Worm (Caenorhabditis elegans) whole organism, late embryonic: ENCODE measurements around the gene pqn-10.

Experiments used
- C08G9.2 ChIP-seq: sonication (generic microtip); optimal IDR thresholded peaks from 2 replicates; lab custom pipeline; 2016; ENCODE audit warnings: mild to moderate bottlenecking, missing genetic modification characterization, moderate library complexity, missing compliant biosample characterization
- C38D4.7 ChIP-seq: fragments of 200-800 bp; sonication (Bioruptor generic); optimal IDR thresholded peaks from 2 replicates; lab custom pipeline; 2018; ENCODE audit warnings: mild to moderate bottlenecking, missing genetic modification characterization, moderate library complexity, missing compliant biosample characterization
- K02D7.2 ChIP-seq: sonication (generic microtip); optimal IDR thresholded peaks from 2 replicates; lab custom pipeline; 2017; ENCODE audit warnings: mild to moderate bottlenecking, missing genetic modification characterization, missing compliant biosample characterization
- K09A11.1 ChIP-seq: sonication (generic microtip); optimal IDR thresholded peaks from 2 replicates; lab custom pipeline; 2017; ENCODE audit warnings: antibody characterized with exemption, mild to moderate bottlenecking, missing genetic modification characterization, missing compliant biosample characterization; ENCODE audit not compliant: insufficient read depth
- ahr-1 ChIP-seq: sonication (generic microtip); optimal IDR thresholded peaks from 2 replicates; lab custom pipeline; 2016; ENCODE audit warnings: missing genetic modification characterization, missing compliant biosample characterization
- ceh-19 ChIP-seq: fragments of 200-800 bp; sonication (Bioruptor generic); optimal IDR thresholded peaks from 2 replicates; lab custom pipeline; 2018; ENCODE audit warnings: mild to moderate bottlenecking, missing genetic modification characterization, missing compliant biosample characterization
- ceh-22 ChIP-seq: sonication (generic microtip); optimal IDR thresholded peaks from 2 replicates; lab custom pipeline; 2017; ENCODE audit warnings: missing biosample characterization, missing genetic modification characterization
- ceh-24 ChIP-seq: sonication (generic microtip); optimal IDR thresholded peaks from 2 replicates; lab custom pipeline; 2016; ENCODE audit warnings: mild to moderate bottlenecking, missing genetic modification characterization, missing compliant biosample characterization
- ceh-31 ChIP-seq: sonication (generic microtip); optimal IDR thresholded peaks from 2 replicates; lab custom pipeline; 2016; ENCODE audit warnings: missing genetic modification characterization, missing compliant biosample characterization
- ceh-45 ChIP-seq: fragments of 200-800 bp; sonication (Bioruptor generic); IDR thresholded peaks from 2 replicates; pipeline ENCODE4 v1.3.6; 2022; ENCODE audit warnings: missing genetic modification reagents, missing genetic modification characterization, missing compliant biosample characterization
- ceh-6 ChIP-seq: fragments of 200-800 bp; sonication (Bioruptor generic); optimal IDR thresholded peaks from 2 replicates; lab custom pipeline; 2018; ENCODE audit warnings: mild to moderate bottlenecking, missing genetic modification characterization, missing compliant biosample characterization
- che-1 ChIP-seq: sonication (generic microtip); optimal IDR thresholded peaks from 2 replicates; lab custom pipeline; 2016; ENCODE audit warnings: mild to moderate bottlenecking, missing genetic modification characterization, missing compliant biosample characterization
- dmd-4 ChIP-seq: sonication (generic microtip); optimal IDR thresholded peaks from 2 replicates; lab custom pipeline; 2016; ENCODE audit warnings: borderline replicate concordance, missing genetic modification characterization, missing compliant biosample characterization
- dve-1 ChIP-seq: sonication (generic microtip); optimal IDR thresholded peaks from 2 replicates; lab custom pipeline; 2017; ENCODE audit warnings: antibody characterized with exemption, mild to moderate bottlenecking, missing genetic modification characterization, missing compliant biosample characterization
- elt-2 ChIP-seq: sonication (generic microtip); optimal IDR thresholded peaks from 2 replicates; lab custom pipeline; 2016; ENCODE audit warnings: missing genetic modification reagents, missing genetic modification characterization, missing compliant biosample characterization
- elt-4 ChIP-seq: sonication (generic microtip); optimal IDR thresholded peaks from 2 replicates; lab custom pipeline; 2016; ENCODE audit warnings: missing genetic modification characterization, missing compliant biosample characterization
- ets-4 ChIP-seq: sonication (generic microtip); optimal IDR thresholded peaks from 2 replicates; lab custom pipeline; 2016; ENCODE audit warnings: missing genetic modification characterization, missing compliant biosample characterization
- eyg-1 ChIP-seq: sonication (generic microtip); optimal IDR thresholded peaks from 2 replicates; lab custom pipeline; 2016; ENCODE audit warnings: missing genotype, missing genetic modification characterization, missing compliant biosample characterization
- fax-1 ChIP-seq: sonication (generic microtip); optimal IDR thresholded peaks from 2 replicates; lab custom pipeline; 2016; ENCODE audit warnings: missing genotype, missing genetic modification characterization, missing compliant biosample characterization
- fkh-10 ChIP-seq: fragments of 150-350 bp; optimal IDR thresholded peaks from 2 replicates; lab custom pipeline; 2014; ENCODE audit warnings: missing biosample characterization, missing genetic modification reagents, missing genetic modification characterization
- fkh-6 ChIP-seq: sonication (generic microtip); optimal IDR thresholded peaks from 2 replicates; lab custom pipeline; 2016; ENCODE audit warnings: missing genetic modification characterization, missing compliant biosample characterization
- mec-3 ChIP-seq: sonication (generic microtip); optimal IDR thresholded peaks from 2 replicates; lab custom pipeline; 2016; ENCODE audit warnings: borderline replicate concordance, missing genetic modification characterization, missing compliant biosample characterization
- nfya-1 ChIP-seq: sonication (generic microtip); optimal IDR thresholded peaks from 2 replicates; lab custom pipeline; 2017; ENCODE audit warnings: missing genetic modification characterization, mild to moderate bottlenecking, missing compliant biosample characterization, antibody characterized with exemption, moderate library complexity
- nhr-11 ChIP-seq: fragments of 150-350 bp; optimal IDR thresholded peaks from 2 replicates; lab custom pipeline; 2014; ENCODE audit warnings: missing biosample characterization, missing genetic modification characterization
- nhr-232 ChIP-seq: sonication (generic microtip); optimal IDR thresholded peaks from 2 replicates; lab custom pipeline; 2016; ENCODE audit warnings: missing genetic modification characterization, missing compliant biosample characterization
- npax-4 ChIP-seq: sonication (generic microtip); optimal IDR thresholded peaks from 2 replicates; lab custom pipeline; 2016; ENCODE audit warnings: missing genetic modification characterization, missing compliant biosample characterization
- pax-1 ChIP-seq: fragments of 150-350 bp; optimal IDR thresholded peaks from 2 replicates; lab custom pipeline; 2014; ENCODE audit warnings: missing biosample characterization, missing genetic modification characterization
- pha-4 ChIP-seq: fragments of 150-350 bp; optimal IDR thresholded peaks from 2 replicates; lab custom pipeline; 2018; ENCODE audit warnings: missing biosample characterization, missing genetic modification reagents, missing genetic modification characterization
- pqm-1 ChIP-seq: sonication (generic microtip); optimal IDR thresholded peaks from 2 replicates; lab custom pipeline; 2016; ENCODE audit warnings: missing genetic modification characterization, missing compliant biosample characterization
- pros-1 ChIP-seq: fragments of 150-350 bp; optimal IDR thresholded peaks from 2 replicates; lab custom pipeline; 2014; ENCODE audit warnings: missing biosample characterization, missing genetic modification reagents, missing genetic modification characterization
- ref-2 ChIP-seq: sonication (generic microtip); optimal IDR thresholded peaks from 2 replicates; lab custom pipeline; 2016; ENCODE audit warnings: missing genetic modification characterization, missing compliant biosample characterization
- rnt-1 ChIP-seq: sonication (generic microtip); optimal IDR thresholded peaks from 2 replicates; lab custom pipeline; 2016; ENCODE audit warnings: missing genetic modification characterization, missing compliant biosample characterization
- sdc-2 ChIP-seq: sonication (generic microtip); optimal IDR thresholded peaks from 2 replicates; lab custom pipeline; 2016; ENCODE audit warnings: missing genotype, missing genetic modification characterization, missing compliant biosample characterization
- tbx-7 ChIP-seq: sonication (generic microtip); optimal IDR thresholded peaks from 2 replicates; lab custom pipeline; 2016; ENCODE audit warnings: missing genotype, missing genetic modification characterization, missing compliant biosample characterization
- ttx-3 ChIP-seq: sonication (generic microtip); optimal IDR thresholded peaks from 2 replicates; lab custom pipeline; 2016; ENCODE audit warnings: missing genetic modification reagents, missing genetic modification characterization, missing compliant biosample characterization
- unc-3 ChIP-seq, 2 experiments: fragments of 200-800 bp in 1 of 2; sonication (Bioruptor generic) in 1 of 2; sonication (generic microtip) in 1 of 2; conservative IDR thresholded peaks in 1 of 2; optimal IDR thresholded peaks in 1 of 2; 2 replicates each; pipeline versions ENCODE4 v1.3.6 to Lab custom; 2016 to 2022; ENCODE audit warnings: missing compliant biosample characterization in 2 of 2, missing genetic modification characterization in 2 of 2, missing genetic modification reagents in 1 of 2
- unc-55 ChIP-seq: sonication (generic microtip); optimal IDR thresholded peaks from 2 replicates; lab custom pipeline; 2017; ENCODE audit warnings: missing biosample characterization, missing genetic modification reagents, missing genetic modification characterization
- unc-86 ChIP-seq: sonication (generic microtip); optimal IDR thresholded peaks from 2 replicates; lab custom pipeline; 2016; ENCODE audit warnings: missing genetic modification characterization, missing compliant biosample characterization
- ztf-16 ChIP-seq: sonication (generic microtip); optimal IDR thresholded peaks from 2 replicates; lab custom pipeline; 2017; ENCODE audit warnings: missing genetic modification characterization, missing compliant biosample characterization

pqn-10 gene

ce11 chrIII:6519949-6520348 lies 8.1 kb upstream of the pqn-10 start, which contains the start of gene C09E7.10:
Gene C09E7.10, minus strand, starts transcription at chrIII:6520049.
- no peak for TF ChIP-seq unc-3 (GFP tag; conservative IDR thresholded peaks at IDR 0.05; lab: Robert Waterston, UW)
- TF ChIP-seq unc-3 (tag; optimal IDR thresholded peaks at IDR 0.05; lab: Kevin White, UChicago) = no peak
- TF ChIP-seq C38D4.7 (GFP tag; lab: Kevin White, UChicago) = no peak
- TF ChIP-seq dmd-4 = no peak
- no peak for TF ChIP-seq fkh-10 (GFP tag; lab: Kevin White, UChicago)
- no peak for TF ChIP-seq K02D7.2 (tag; lab: Kevin White, UChicago)
- no peak for TF ChIP-seq ets-4 (tag; lab: Kevin White, UChicago)
- TF ChIP-seq npax-4 (tag; lab: Kevin White, UChicago) = no peak
- no peak for TF ChIP-seq K09A11.1 (tag; lab: Kevin White, UChicago)
- no peak for TF ChIP-seq mec-3
- TF ChIP-seq nhr-232 (tag; lab: Kevin White, UChicago) = no peak
- TF ChIP-seq ceh-45 (GFP tag; lab: Robert Waterston, UW) = no peak

- TF ChIP-seq rnt-1 = no peak
- TF ChIP-seq fkh-10 (GFP tag; lab: Kevin White, UChicago) = no peak
- TF ChIP-seq ahr-1 = no peak
- no peak for TF ChIP-seq ref-2 (tag; lab: Kevin White, UChicago)
- no peak for TF ChIP-seq pax-1 (tag; lab: Kevin White, UChicago)
- TF ChIP-seq eyg-1 (tag; lab: Kevin White, UChicago) = no peak
- TF ChIP-seq ets-4 (tag; lab: Kevin White, UChicago) = no peak
- no peak for TF ChIP-seq dve-1
Observed at ce11 chrIII:6525557-6525956, 2.4 kb upstream of the pqn-10 start, which contains the start of gene oig-1. Gene oig-1, minus strand, starts transcription at chrIII:6525657.

ce11 chrIII:6531099-6531498 lies 3.1 kb downstream of the pqn-10 start, which contains the start of gene C09E7.11:
Gene C09E7.11, plus strand, starts transcription at chrIII:6531399.
- no peak for TF ChIP-seq npax-4 (tag; lab: Kevin White, UChicago)
- no peak for TF ChIP-seq fax-1 (tag; lab: Kevin White, UChicago)
- no peak for TF ChIP-seq nfya-1 (tag; lab: Kevin White, UChicago)
- TF ChIP-seq tbx-7 (tag; lab: Kevin White, UChicago) = no peak
- no peak for TF ChIP-seq pqm-1 (tag; lab: Kevin White, UChicago)
- no peak for TF ChIP-seq unc-55
- TF ChIP-seq, all 69 proteins: peak for 0

ce11 chrIII:6532647-6533046 lies 4.6 kb downstream of the pqn-10 start, which contains the start of gene srxa-5:
Gene srxa-5, plus strand, starts transcription at chrIII:6532947.
- TF ChIP-seq elt-2 (no peak), fkh-6 (tag; lab: Kevin White, UChicago) (no peak), mec-3 (no peak), ttx-3 (no peak), unc-86 (tag; lab: Kevin White, UChicago) (no peak), dve-1 (no peak), K02D7.2 (tag; lab: Kevin White, UChicago) (no peak), ets-4 (tag; lab: Kevin White, UChicago) (no peak), ahr-1 (no peak), ztf-16 (tag; lab: Kevin White, UChicago) (no peak), ceh-22 (tag; lab: Kevin White, UChicago) (no peak), ceh-24 (tag; lab: Kevin White, UChicago) (no peak), fax-1 (tag; lab: Kevin White, UChicago) (no peak), ceh-19 (GFP tag; lab: Kevin White, UChicago) (no peak), sdc-2 (no peak), ref-2 (tag; lab: Kevin White, UChicago) (no peak)

ce11 chrIII:6536945-6537568 lies 9.1 kb downstream of the pqn-10 start, which contains the start of gene C09E7.4:
Gene C09E7.4, minus strand, starts transcription at chrIII:6536995.
- TF ChIP-seq ref-2 (tag; lab: Kevin White, UChicago) (no peak), ztf-16 (tag; lab: Kevin White, UChicago) (no peak), mec-3 (peak; percentile 36), npax-4 (tag; lab: Kevin White, UChicago) (no peak), K09A11.1 (tag; lab: Kevin White, UChicago) (no peak), ceh-6 (no peak), fkh-6 (tag; lab: Kevin White, UChicago) (no peak), ttx-3 (no peak), dmd-4 (peak; percentile 30), nhr-11 (no peak), nfya-1 (tag; lab: Kevin White, UChicago) (peak; percentile 71), unc-3 (GFP tag; conservative IDR thresholded peaks at IDR 0.05; lab: Robert Waterston, UW) (no peak), unc-3 (tag; optimal IDR thresholded peaks at IDR 0.05; lab: Kevin White, UChicago) (no peak), elt-4 (tag; lab: Kevin White, UChicago) (no peak), dve-1 (no peak), pha-4 (tag; lab: Kevin White, UChicago) (no peak), rnt-1 (peak; percentile 46), unc-86 (tag; lab: Kevin White, UChicago) (no peak), tbx-7 (tag; lab: Kevin White, UChicago) (no peak), ceh-31 (tag; lab: Kevin White, UChicago) (peak; percentile 84), C08G9.2 (peak; percentile 51), pros-1 (peak; percentile 18), K02D7.2 (tag; lab: Kevin White, UChicago) (no peak), pqm-1 (tag; lab: Kevin White, UChicago) (no peak), unc-55 (peak; percentile 94), che-1 (tag; lab: Kevin White, UChicago) (peak; percentile 8)
